Worm (Caenorhabditis elegans): ENCODE measurements around the gene kbp-1.

DNA sequence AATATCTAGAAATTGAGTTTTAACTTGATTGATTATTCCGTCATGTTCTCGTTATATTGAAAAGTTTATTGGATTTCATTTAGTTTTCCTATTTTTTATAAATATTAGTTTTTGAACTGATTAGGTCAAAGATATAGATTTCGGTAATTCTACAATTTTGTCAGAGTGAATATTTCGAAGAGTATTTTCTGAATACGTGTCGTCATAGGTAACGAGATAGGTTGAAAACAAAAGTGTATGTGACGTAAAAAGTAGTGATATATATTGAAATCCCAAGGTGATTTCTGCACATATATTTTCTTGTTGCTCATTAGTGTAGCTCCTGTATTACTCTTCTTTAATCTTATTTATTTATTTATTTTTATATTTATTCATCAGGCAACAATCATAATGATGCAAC is 11.4 kb downstream of the kbp-1 start, which contains the start of gene K04C2.7:
- no peak for TF ChIP-seq ceh-31 (tag; optimal IDR thresholded peaks at IDR 0.05)
- no peak for TF ChIP-seq ets-4 (tag; optimal IDR thresholded peaks at IDR 0.05)
- no peak for TF ChIP-seq ceh-45 (GFP tag; IDR thresholded peaks at IDR 0.05)
- no peak for TF ChIP-seq sdc-2 (tag; optimal IDR thresholded peaks at IDR 0.05)
- TF ChIP-seq odd-2 (tag; optimal IDR thresholded peaks at IDR 0.05), result no peak

All from whole organism, late embryonic.